Worm (Caenorhabditis elegans) whole organism, early embryonic: Measurements from ENCODE around the gene metl-6.

Experiments used
- ama-1 ChIP-seq: fragments of 150-350 bp; optimal IDR thresholded peaks from 2 replicates; lab custom pipeline; 2014
- ceh-13 ChIP-seq: fragments of 200-800 bp; sonication (Bioruptor generic); optimal IDR thresholded peaks from 2 replicates; lab custom pipeline; 2018; ENCODE audit warnings: mild to moderate bottlenecking, missing genetic modification characterization, missing compliant biosample characterization
- ets-7 ChIP-seq: sonication (generic microtip); optimal IDR thresholded peaks from 2 replicates; lab custom pipeline; 2016; ENCODE audit warnings: missing genotype, missing genetic modification characterization, missing compliant biosample characterization
- hmg-4 ChIP-seq: fragments of 200-800 bp; sonication (Bioruptor generic); optimal IDR thresholded peaks from 2 replicates; lab custom pipeline; 2018; ENCODE audit warnings: mild to moderate bottlenecking, missing genetic modification characterization, missing compliant biosample characterization
- tbx-11 ChIP-seq: fragments of 200-800 bp; sonication (Bioruptor generic); IDR thresholded peaks from 2 replicates; pipeline ENCODE4 v1.3.6; 2022; ENCODE audit warnings: missing genetic modification characterization, missing compliant biosample characterization

DNA sequence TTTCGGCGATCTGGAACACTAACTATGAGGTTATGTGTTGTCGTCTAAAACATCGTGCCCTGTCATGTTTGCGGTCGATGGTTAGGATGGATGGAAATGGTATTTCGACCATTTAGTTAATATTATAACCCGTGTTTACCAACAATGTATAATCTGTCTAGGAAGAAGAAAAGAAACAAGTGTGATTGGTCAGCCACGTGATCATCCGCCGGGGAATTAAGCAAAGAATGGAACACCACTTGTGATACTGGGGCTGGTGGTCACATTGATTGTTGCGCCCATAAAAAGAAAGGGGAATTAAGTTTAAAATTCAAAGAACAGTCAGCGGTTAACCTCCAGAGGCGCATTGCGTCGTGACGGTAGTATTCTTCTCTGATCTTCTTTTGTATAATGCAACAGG lies 45.9 kb downstream of the metl-6 start:
- TF ChIP-seq ets-7 (tag; lab: Kevin White, UChicago) = no peak
- no peak for TF ChIP-seq ceh-13 (GFP tag; lab: Kevin White, UChicago)
- TF ChIP-seq hmg-4 (GFP tag; lab: Kevin White, UChicago) = no peak
- no peak for TF ChIP-seq ama-1 (lab: Kevin White, UChicago)
- no peak for TF ChIP-seq tbx-11 (GFP tag; lab: Robert Waterston, UW)
